Worm (Caenorhabditis elegans): ENCODE data around the gene spp-31.

The spp-31 gene

DNA sequence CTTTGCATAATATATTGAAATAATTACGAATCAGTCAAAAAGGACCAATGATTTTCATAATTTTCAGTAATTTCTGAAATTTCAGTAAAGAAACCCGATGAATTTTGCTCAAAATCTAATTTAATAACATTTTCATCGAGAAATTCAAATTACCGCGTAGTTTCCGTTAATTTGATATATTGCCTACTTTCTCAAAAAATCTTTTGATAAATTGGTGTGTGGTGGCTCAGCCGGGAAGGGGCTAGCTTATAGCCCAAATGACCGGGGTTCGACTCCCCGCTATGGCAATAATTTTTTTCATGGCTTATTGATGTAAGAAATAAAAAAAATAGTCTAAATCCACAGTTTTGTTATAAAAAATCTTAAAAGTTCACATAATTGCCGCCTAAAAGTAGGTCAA is 682 bp downstream of the spp-31 start:
- no peak for TF ChIP-seq ctbp-1 (GFP tag; IDR thresholded peaks at IDR 0.05)
- no peak for TF ChIP-seq lin-29 (GFP tag; IDR thresholded peaks at IDR 0.05)
- no peak for TF ChIP-seq mxl-2 (GFP tag; conservative IDR thresholded peaks at IDR 0.05)
- TF ChIP-seq aha-1 (tag), result peak; percentile 94
- peak; percentile 11; the same call in 1 of the 2 replicates for TF ChIP-seq lin-38 (GFP tag; IDR thresholded peaks at IDR 0.05)

DNA sequence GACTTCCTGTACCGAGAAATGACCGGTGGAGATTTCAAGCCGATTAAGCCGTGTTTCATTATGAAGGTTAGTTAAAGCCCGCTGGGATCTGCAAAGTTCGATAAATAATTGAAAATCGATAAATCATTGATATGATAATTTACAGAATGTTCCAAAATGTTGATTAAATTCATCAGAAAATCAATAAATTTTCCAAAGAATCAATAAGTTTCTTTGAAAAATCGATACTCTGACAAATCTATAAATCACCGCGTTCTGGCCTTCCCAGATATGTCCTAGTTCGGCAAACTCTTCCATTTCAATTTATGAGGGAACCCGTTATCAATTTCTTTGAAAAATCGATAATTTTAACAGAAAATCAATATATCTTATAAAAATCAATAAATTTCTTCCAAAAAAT is 1.1 kb downstream of the spp-31 start:
- TF ChIP-seq ctbp-1 (GFP tag; IDR thresholded peaks at IDR 0.05), result no peak
- TF ChIP-seq ceh-28 (tag; optimal IDR thresholded peaks at IDR 0.05), result peak; percentile 68

DNA sequence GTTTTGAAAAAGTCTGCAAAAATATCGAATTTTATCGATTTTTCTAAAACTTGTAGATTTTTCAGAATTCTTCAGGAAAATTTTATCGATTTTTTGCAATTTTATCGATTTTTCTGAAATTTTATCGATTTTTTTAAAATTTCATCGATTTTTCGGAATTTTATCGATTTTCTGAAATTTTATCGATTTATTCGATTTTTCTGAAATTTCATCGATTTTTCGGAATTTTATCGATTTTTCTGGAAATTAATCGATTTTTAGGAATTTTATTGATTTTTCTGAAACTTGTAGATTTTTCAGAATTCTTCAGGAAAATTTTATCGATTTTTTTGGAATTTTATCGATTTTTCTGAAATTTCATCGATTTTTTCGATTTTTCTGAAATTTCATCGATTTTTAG is 1.8 kb downstream of the spp-31 start:
- TF ChIP-seq nhr-42 (GFP tag; IDR thresholded peaks at IDR 0.05), result no peak
- no peak for TF ChIP-seq zip-2 (tag; optimal IDR thresholded peaks at IDR 0.05)
- no peak for TF ChIP-seq arid-1 (GFP tag; conservative IDR thresholded peaks at IDR 0.05)
- TF ChIP-seq ceh-28 (tag; optimal IDR thresholded peaks at IDR 0.05), result peak; percentile 82
- TF ChIP-seq Y48G9A.11 (GFP tag; IDR thresholded peaks at IDR 0.05), result no peak
- no peak for TF ChIP-seq duxl-1 (tag; optimal IDR thresholded peaks at IDR 0.05; ENCODE audit: poor library complexity)
- TF ChIP-seq F37D6.2 (tag; optimal IDR thresholded peaks at IDR 0.05), result no peak
- TF ChIP-seq daf-16 (GFP tag; optimal IDR thresholded peaks at IDR 0.05), result no peak
- no peak for TF ChIP-seq daf-16 (tag; optimal IDR thresholded peaks at IDR 0.05)
- no peak for TF ChIP-seq nhr-11 (tag; optimal IDR thresholded peaks at IDR 0.05)
- TF ChIP-seq snpc-1.2 (GFP tag; IDR thresholded peaks at IDR 0.05), result no peak
- 0 out of 2 replicates have a peak, but pooled peaks have one; percentile 41 for TF ChIP-seq F44E2.7 (GFP tag; IDR thresholded peaks at IDR 0.05)

DNA sequence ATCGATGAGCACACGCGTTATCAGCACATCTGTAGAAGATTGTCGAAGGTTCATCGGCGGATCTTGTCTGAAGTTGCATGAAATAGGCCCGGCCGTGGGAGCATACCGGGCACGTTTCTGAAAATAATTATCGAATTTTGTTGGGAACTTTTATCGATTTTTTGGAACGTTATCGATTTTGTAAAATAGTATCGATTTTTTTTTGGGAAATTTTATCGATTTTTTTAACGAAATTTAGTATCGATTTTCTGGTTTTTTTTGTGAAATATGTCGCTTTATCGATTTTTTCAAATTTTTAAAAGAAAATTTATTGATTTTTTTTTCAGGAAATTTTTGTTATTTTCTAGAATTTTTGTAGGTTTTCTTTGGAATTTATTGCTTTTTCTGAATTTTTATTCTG is 2.4 kb downstream of the spp-31 start:
- no peak for TF ChIP-seq skn-1 (tag; optimal IDR thresholded peaks at IDR 0.05)
- TF ChIP-seq unc-130 (GFP tag; optimal IDR thresholded peaks at IDR 0.05), result no peak
- no peak for TF ChIP-seq ama-1 (optimal IDR thresholded peaks at IDR 0.05)
- no peak for TF ChIP-seq lim-7 (GFP tag; IDR thresholded peaks at IDR 0.05)
- TF ChIP-seq daf-16 (GFP tag; optimal IDR thresholded peaks at IDR 0.05), result no peak
- no peak for TF ChIP-seq daf-16 (tag; optimal IDR thresholded peaks at IDR 0.05)
- peak; percentile 61 for TF ChIP-seq aha-1 (tag)
- no peak for TF ChIP-seq dmd-9 (GFP tag; IDR thresholded peaks at IDR 0.05)
- no peak for TF ChIP-seq nhr-28 (tag; optimal IDR thresholded peaks at IDR 0.05)
- TF ChIP-seq F44E2.7 (GFP tag; IDR thresholded peaks at IDR 0.05), result 0 out of 2 replicates have a peak, but pooled peaks have one; percentile 42
- TF ChIP-seq ceh-28 (tag; optimal IDR thresholded peaks at IDR 0.05), result peak; percentile 93

DNA sequence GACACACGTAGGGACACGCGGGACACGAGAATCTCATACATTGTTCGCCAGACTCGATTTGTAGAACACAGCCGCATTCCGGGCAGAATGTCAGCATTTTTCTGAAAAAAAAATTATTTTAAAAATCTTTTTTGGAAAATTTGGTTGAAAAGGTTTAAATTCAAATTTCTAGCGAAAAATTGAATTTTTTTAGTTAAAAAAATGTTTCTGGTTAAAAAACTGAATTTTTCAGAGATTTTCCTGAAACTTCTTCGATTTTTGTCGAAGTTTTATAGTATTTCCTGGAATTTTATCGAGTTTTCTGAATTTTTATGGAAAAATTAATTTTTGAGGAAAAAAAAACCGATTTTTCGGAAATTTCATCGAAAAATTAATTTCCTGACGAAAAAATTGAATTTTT is 3.6 kb downstream of the spp-31 start, which contains the start of gene rpc-11:
Gene rpc-11 (minus strand): TSS at position 101 of the 400 bp plus-strand sequence.
- TF ChIP-seq fos-1 (tag; optimal IDR thresholded peaks at IDR 0.05), result no peak
- TF ChIP-seq hif-1 (tag; optimal IDR thresholded peaks at IDR 0.05), result no peak
- TF ChIP-seq ztf-7 (tag; optimal IDR thresholded peaks at IDR 0.05), result no peak
- TF ChIP-seq aly-2 (tag; optimal IDR thresholded peaks at IDR 0.05), result no peak
- TF ChIP-seq egl-43 (GFP tag; IDR thresholded peaks at IDR 0.05), result no peak
- no peak for TF ChIP-seq nhr-102 (tag; optimal IDR thresholded peaks at IDR 0.05)
- TF ChIP-seq mep-1 (tag; optimal IDR thresholded peaks at IDR 0.05), result no peak
- TF ChIP-seq pha-4 (GFP tag; IDR thresholded peaks at IDR 0.05), result no peak
- TF ChIP-seq pha-4 (tag; optimal IDR thresholded peaks at IDR 0.05), result no peak

DNA sequence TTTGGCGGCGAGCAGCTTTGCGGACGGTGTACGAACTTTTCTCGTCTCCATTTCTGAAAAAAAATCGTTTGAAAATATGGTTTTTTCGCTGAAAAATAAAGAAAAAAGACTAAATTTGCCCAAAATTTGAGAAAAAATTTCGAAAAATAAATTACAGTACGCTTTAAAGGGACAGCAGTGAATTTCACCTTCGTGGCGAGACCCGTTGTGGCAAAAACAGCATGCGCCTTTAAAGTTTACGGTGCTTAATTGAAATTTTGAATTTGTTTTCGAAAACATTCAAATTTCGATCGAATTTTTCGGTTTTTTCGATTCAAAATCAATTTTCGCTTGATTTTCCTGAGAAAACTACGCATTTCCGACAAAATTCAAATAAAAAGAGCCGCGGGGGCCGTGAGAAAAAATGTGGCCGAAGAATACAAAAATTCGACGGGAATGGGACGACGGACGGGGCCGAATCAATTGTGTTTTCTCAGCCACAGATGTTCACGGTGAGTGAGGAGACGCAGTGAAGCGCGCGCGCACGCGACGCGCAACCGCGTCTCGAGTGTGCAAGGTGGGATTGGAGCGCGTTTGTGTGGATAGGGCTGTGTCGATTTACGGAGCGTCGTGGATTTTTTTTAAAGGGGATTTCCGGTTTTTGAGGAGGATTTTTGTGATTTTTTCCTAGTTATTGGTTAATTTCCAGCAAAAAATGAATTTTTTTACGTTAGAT is 13.6 kb downstream of the spp-31 start, which contains the start of gene Y77E11A.7:
Gene Y77E11A.7 (minus strand): TSS at position 55 of the 715 bp plus-strand sequence.
- TF ChIP-seq lim-7 (GFP tag; IDR thresholded peaks at IDR 0.05), result no peak
- TF ChIP-seq ceh-44 (GFP tag; IDR thresholded peaks at IDR 0.05), result 0 out of 2 replicates have a peak, but pooled peaks have one; percentile 17
- peak; percentile 67 for TF ChIP-seq ama-1 (optimal IDR thresholded peaks at IDR 0.05)
- no peak for TF ChIP-seq nhr-76 (tag; optimal IDR thresholded peaks at IDR 0.05)
- TF ChIP-seq mdl-1 (tag; optimal IDR thresholded peaks at IDR 0.05), result peak; percentile 72 to 88
- TF ChIP-seq ceh-20 (GFP tag; IDR thresholded peaks at IDR 0.05), result peak; percentile 61; the same call in 1 of the 2 replicates
- peak; percentile 76 for TF ChIP-seq lin-15B (tag; optimal IDR thresholded peaks at IDR 0.05)
- TF ChIP-seq vab-7 (GFP tag; IDR thresholded peaks at IDR 0.05), result 0 out of 2 replicates have a peak, but pooled peaks have one; percentile 55
- peak; percentile 93 for TF ChIP-seq madf-9 (GFP tag; conservative IDR thresholded peaks at IDR 0.05)
- peak; percentile 77 for TF ChIP-seq set-16 (GFP tag; IDR thresholded peaks at IDR 0.05)
- peak; percentile 84 for TF ChIP-seq nhr-11 (tag; optimal IDR thresholded peaks at IDR 0.05)
- peak; percentile 96 for TF ChIP-seq lin-13 (GFP tag; optimal IDR thresholded peaks at IDR 0.05)
- no peak for TF ChIP-seq Y5F2A.4 (GFP tag; optimal IDR thresholded peaks at IDR 0.05)
